Fruit fly (Drosophila melanogaster): ENCODE measurements around the gene Obp8a.

The Obp8a gene

DNA sequence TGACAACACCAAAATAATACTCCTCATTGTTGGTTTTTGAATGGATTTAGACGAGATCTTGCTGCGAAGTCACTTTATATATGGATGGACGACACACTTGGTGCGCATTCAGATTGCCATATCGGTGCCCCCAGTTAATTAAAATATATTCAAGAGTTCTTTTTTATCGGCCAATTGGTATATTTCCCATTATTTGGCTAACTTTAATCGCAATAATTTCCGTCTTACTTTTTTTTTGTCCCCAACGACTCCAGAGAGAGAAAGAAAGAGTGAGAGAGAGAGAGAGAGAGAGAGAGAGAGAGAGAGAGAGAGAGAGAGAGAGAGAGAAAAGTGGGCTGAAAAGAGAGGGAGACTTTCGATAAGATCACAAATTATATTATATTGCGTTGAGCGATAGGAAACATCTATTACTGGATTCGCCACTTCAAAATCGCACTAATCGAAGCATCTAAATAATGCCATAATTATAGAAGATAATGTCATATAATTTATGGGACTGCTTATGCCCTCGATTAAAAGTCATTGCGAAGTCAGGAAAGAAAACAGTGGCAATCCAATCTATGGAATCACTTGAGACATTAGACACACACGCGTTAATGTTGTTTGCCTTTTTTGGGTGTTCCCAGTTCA is 24.0 kb upstream of the Obp8a start, which contains the start of gene CG12115 (continued):
- TF ChIP-seq CG7556 (GFP tag; optimal IDR thresholded peaks at IDR 0.05) (no peak), sens (GFP tag) (peak; percentile 32), D19B (GFP tag; optimal IDR thresholded peaks at IDR 0.05) (no peak)

DNA sequence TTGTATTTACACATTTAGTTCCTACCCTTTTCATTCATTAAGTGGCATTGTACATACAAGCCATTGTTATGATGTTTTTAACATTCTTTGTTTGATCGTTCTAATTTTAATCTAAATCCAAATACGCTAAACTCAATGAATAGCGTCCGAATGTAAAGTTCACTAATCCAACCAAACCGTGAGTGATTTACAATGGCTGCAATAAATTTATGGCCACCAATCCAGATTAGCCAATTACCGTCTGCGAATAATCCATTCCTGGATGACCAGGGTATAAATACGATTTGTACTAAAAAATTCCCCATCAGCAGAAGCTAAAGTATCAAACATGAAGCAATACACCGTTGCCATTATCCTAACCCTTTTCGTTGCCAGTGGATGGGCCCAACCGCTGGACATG is 23.3 kb upstream of the Obp8a start, which contains the start of gene CG12057:
Gene CG12057, plus strand, starts transcription at position 301 of the 400 bp plus-strand sequence.
- TF ChIP-seq CG16779 (GFP tag; IDR thresholded peaks at IDR 0.05), result no peak
- no peak for TF ChIP-seq ranshi (GFP tag; IDR thresholded peaks at IDR 0.05)
- no peak for TF ChIP-seq stc (GFP tag; IDR thresholded peaks at IDR 0.05)
- TF ChIP-seq crc (GFP tag; optimal IDR thresholded peaks at IDR 0.05), result no peak
- no peak for TF ChIP-seq pros (GFP tag; optimal IDR thresholded peaks at IDR 0.05)
- no peak for TF ChIP-seq tgo (GFP tag; IDR thresholded peaks at IDR 0.05)
- no peak for TF ChIP-seq CG30431 (GFP tag; optimal IDR thresholded peaks at IDR 0.05)
- TF ChIP-seq insv (GFP tag; optimal IDR thresholded peaks at IDR 0.05), result no peak
- no peak for TF ChIP-seq tx (GFP tag; optimal IDR thresholded peaks at IDR 0.05)
- no peak for TF ChIP-seq trh (GFP tag; optimal IDR thresholded peaks at IDR 0.05)
- TF ChIP-seq Hr39 (optimal IDR thresholded peaks at IDR 0.05), result no peak
- TF ChIP-seq CG2120 (GFP tag; optimal IDR thresholded peaks at IDR 0.05), result no peak
- TF ChIP-seq Lim3 (GFP tag; IDR thresholded peaks at IDR 0.05), result no peak
- no peak for TF ChIP-seq CG6689 (GFP tag; IDR thresholded peaks at IDR 0.05)
- no peak for TF ChIP-seq CG18764 (GFP tag; optimal IDR thresholded peaks at IDR 0.05)
- no peak for TF ChIP-seq Adf1 (GFP tag; IDR thresholded peaks at IDR 0.05)
- no peak for TF ChIP-seq mam (GFP tag; optimal IDR thresholded peaks at IDR 0.05)
- TF ChIP-seq CG1233 (GFP tag; optimal IDR thresholded peaks at IDR 0.05), result no peak
- no peak for TF ChIP-seq cad (GFP tag; optimal IDR thresholded peaks at IDR 0.05)
- no peak for TF ChIP-seq CG14667 (GFP tag; IDR thresholded peaks at IDR 0.05)

dm6 chrX:9192429-9192828 is 22.2 kb upstream of the Obp8a start, which contains the start of gene CG12056:
Gene CG12056 (plus strand): TSS chrX:9192669.
- TF ChIP-seq sob (GFP tag; IDR thresholded peaks at IDR 0.05), result no peak
- TF ChIP-seq ranshi (GFP tag; IDR thresholded peaks at IDR 0.05), result peak; percentile 57; the same call in 1 of the 2 replicates
- TF ChIP-seq E2f2 (GFP tag; IDR thresholded peaks at IDR 0.05), result peak; percentile 61
- peak; percentile 22 for TF ChIP-seq grau (tag; optimal IDR thresholded peaks at IDR 0.05)
- peak; percentile 31 for TF ChIP-seq MESR4 (GFP tag; optimal IDR thresholded peaks at IDR 0.05)
- TF ChIP-seq CG17186 (GFP tag; optimal IDR thresholded peaks at IDR 0.05), result peak; percentile 91
- TF ChIP-seq Dp (GFP tag; optimal IDR thresholded peaks at IDR 0.05), result peak; percentile 56
- TF ChIP-seq B-H2 (GFP tag; optimal IDR thresholded peaks at IDR 0.05), result no peak
- no peak for TF ChIP-seq sim (GFP tag; IDR thresholded peaks at IDR 0.05)
- peak; percentile 23 for TF ChIP-seq pzg (GFP tag; optimal IDR thresholded peaks at IDR 0.05)
- TF ChIP-seq CG15514 (GFP tag; optimal IDR thresholded peaks at IDR 0.05), result peak; percentile 98
- TF ChIP-seq Ets65A (GFP tag), result peak; percentile 20
- peak; percentile 55 for TF ChIP-seq MBD-R2 (GFP tag; IDR thresholded peaks at IDR 0.05)
- peak; percentile 62 for TF ChIP-seq Myb (GFP tag; optimal IDR thresholded peaks at IDR 0.05)
- TF ChIP-seq chif (GFP tag; optimal IDR thresholded peaks at IDR 0.05), result no peak
- TF ChIP-seq row (GFP tag; IDR thresholded peaks at IDR 0.05), result peak; percentile 12; the same call in 1 of the 3 replicates

- no peak for TF ChIP-seq Kr (GFP tag; optimal IDR thresholded peaks at IDR 0.05)
- no peak for TF ChIP-seq Hmx (GFP tag; optimal IDR thresholded peaks at IDR 0.05)
- TF ChIP-seq ind (GFP tag; optimal IDR thresholded peaks at IDR 0.05), result peak; percentile 51
- TF ChIP-seq CG8281 (tag; optimal IDR thresholded peaks at IDR 0.05), result no peak
- TF ChIP-seq eyg (GFP tag; optimal IDR thresholded peaks at IDR 0.05), result no peak
- TF ChIP-seq CG31224 (GFP tag; IDR thresholded peaks at IDR 0.05), result no peak
- peak in 1 of 2 experiments; percentile 14 for TF ChIP-seq chif (GFP tag; optimal IDR thresholded peaks at IDR 0.05)
- no peak for TF ChIP-seq CG10654 (GFP tag; optimal IDR thresholded peaks at IDR 0.05)
- no peak for TF ChIP-seq CG6654 (GFP tag; optimal IDR thresholded peaks at IDR 0.05)
- no peak for TF ChIP-seq CG7963 (GFP tag; IDR thresholded peaks at IDR 0.05; ENCODE audit: partially characterized antibody)
- TF ChIP-seq jing (GFP tag; optimal IDR thresholded peaks at IDR 0.05), result peak; percentile 14
- peak; percentile 74 for TF ChIP-seq CG2120 (GFP tag; optimal IDR thresholded peaks at IDR 0.05)
- peak; percentile 12 for TF ChIP-seq lbe (GFP tag; optimal IDR thresholded peaks at IDR 0.05)
- no peak for TF ChIP-seq CG1529 (GFP tag; optimal IDR thresholded peaks at IDR 0.05)
Measured at dm6 chrX:9193604-9194003, 21.1 kb upstream of the Obp8a start, which contains the start of gene CG12106. Gene CG12106 (plus strand): TSS chrX:9193898.

Data from whole organism, embryonic.